Worm (Caenorhabditis elegans) whole organism, L4 larva: ENCODE measurements around the gene aco-1.
A peak's percentile ranks its signal among the peaks of the same experiment; 100 is the strongest.

Experiments
- ceh-20 ChIP-seq: fragments of 200-800 bp; sonication (Bioruptor generic); IDR thresholded peaks from 2 replicates; pipeline ENCODE4 v1.3.6; 2022; ENCODE audit warnings: missing genetic modification reagents, missing genetic modification characterization, missing compliant biosample characterization
- ceh-82 ChIP-seq: sonication (generic microtip); optimal IDR thresholded peaks from 2 replicates; lab custom pipeline; 2017; ENCODE audit warnings: missing biosample characterization, missing genetic modification characterization
- daf-16 ChIP-seq, 3 experiments: sonication (generic microtip); optimal IDR thresholded peaks; 2 replicates each; lab custom pipeline; 2016 to 2017; ENCODE audit warnings: missing genetic modification characterization in 3 of 3, missing genetic modification reagents in 3 of 3, mild to moderate bottlenecking in 2 of 3, missing compliant biosample characterization in 2 of 3, missing biosample characterization in 1 of 3, moderate library complexity in 1 of 3
- dpl-1 ChIP-seq: fragments of 150-350 bp; optimal IDR thresholded peaks from 2 replicates; lab custom pipeline; 2014; ENCODE audit warnings: missing biosample characterization, missing genetic modification reagents, missing genetic modification characterization
- dve-1 ChIP-seq: sonication (generic microtip); optimal IDR thresholded peaks from 2 replicates; lab custom pipeline; 2017; ENCODE audit warnings: antibody characterized with exemption, mild to moderate bottlenecking, missing genetic modification characterization, missing compliant biosample characterization; ENCODE audit not compliant: insufficient read depth
- lin-13 ChIP-seq: fragments of 150-350 bp; optimal IDR thresholded peaks from 2 replicates; lab custom pipeline; 2014; ENCODE audit warnings: missing biosample characterization, missing genetic modification reagents, missing genetic modification characterization
- mdl-1 ChIP-seq, 2 experiments: fragments of 150-350 bp in 1 of 2; sonication (generic microtip) in 1 of 2; optimal IDR thresholded peaks; 2 replicates each; lab custom pipeline; 2014 to 2017; ENCODE audit warnings: missing biosample characterization in 2 of 2, missing genetic modification characterization in 2 of 2
- mep-1 ChIP-seq: fragments of 150-350 bp; sonication (generic microtip); optimal IDR thresholded peaks from 3 replicates; lab custom pipeline; 2014; ENCODE audit warnings: missing biosample characterization, missing genetic modification characterization
- nhr-11 ChIP-seq: fragments of 150-350 bp; optimal IDR thresholded peaks from 2 replicates; lab custom pipeline; 2014; ENCODE audit warnings: missing biosample characterization, missing genetic modification characterization
- nhr-28 ChIP-seq: fragments of 150-350 bp; optimal IDR thresholded peaks from 2 replicates; lab custom pipeline; 2014; ENCODE audit warnings: missing biosample characterization, missing genetic modification characterization
- php-3 ChIP-seq: fragments of 200-800 bp; sonication (Bioruptor generic); IDR thresholded peaks from 2 replicates; pipeline ENCODE4 v1.3.6; 2022; ENCODE audit warnings: missing genetic modification reagents, missing genetic modification characterization, missing compliant biosample characterization
- ztf-11 ChIP-seq: fragments of 150-350 bp; optimal IDR thresholded peaks from 2 replicates; lab custom pipeline; 2014; ENCODE audit warnings: missing biosample characterization, missing genetic modification characterization

DNA sequence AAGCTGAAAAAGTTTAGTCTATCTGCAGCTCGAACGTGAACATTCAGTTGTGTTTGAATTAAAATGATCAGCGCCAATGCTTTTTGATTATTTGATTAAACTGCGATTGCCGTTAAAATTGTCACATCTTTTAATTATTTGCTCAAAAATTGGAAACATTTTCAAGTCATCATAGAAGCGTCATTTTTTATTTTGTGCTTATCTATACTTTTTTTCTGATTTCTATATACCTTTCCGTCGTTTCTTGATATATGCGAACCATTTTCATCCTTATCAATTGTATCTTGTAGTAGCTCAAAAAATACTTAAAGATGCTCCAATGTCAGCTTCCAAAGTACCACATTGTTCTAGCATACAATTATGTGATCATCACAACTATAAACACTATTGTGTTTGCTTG, 11.6 kb downstream of the aco-1 start:
- TF ChIP-seq dve-1 = no peak
- no peak for TF ChIP-seq ceh-20 (GFP tag; lab: Robert Waterston, UW)
- TF ChIP-seq daf-16 (GFP tag; optimal IDR thresholded peaks at IDR 0.05; lab: Kevin White, UChicago) = no peak
- TF ChIP-seq daf-16 (tag; optimal IDR thresholded peaks at IDR 0.05; lab: Kevin White, UChicago) = peak; percentile 16
- TF ChIP-seq ceh-82 (tag; lab: Kevin White, UChicago) = no peak
- no peak for TF ChIP-seq mep-1 (tag; lab: Kevin White, UChicago)
- no peak for TF ChIP-seq dpl-1
- TF ChIP-seq nhr-11 = no peak
- no peak for TF ChIP-seq lin-13 (GFP tag; lab: Kevin White, UChicago)
- TF ChIP-seq ztf-11 = no peak
- TF ChIP-seq nhr-28 (tag; lab: Kevin White, UChicago) = peak; percentile 97
- TF ChIP-seq mdl-1 (tag; optimal IDR thresholded peaks at IDR 0.05; lab: Kevin White, UChicago) = no peak
- no peak for TF ChIP-seq php-3
